Fruit fly (Drosophila melanogaster): ENCODE measurements around the gene CG33985.

CG33985 gene

dm6 chr3L:15533402-15534129 is 7.0 kb upstream of the CG33985 start (continued):
- TF ChIP-seq CG11504 (tag; optimal IDR thresholded peaks at IDR 0.05) (peak; percentile 59), HLHmδ (GFP tag; optimal IDR thresholded peaks at IDR 0.05) (no peak), CG2120 (GFP tag; optimal IDR thresholded peaks at IDR 0.05) (peak; percentile 30), HHEX (GFP tag; optimal IDR thresholded peaks at IDR 0.05) (peak; percentile 40), CG31365 (tag; optimal IDR thresholded peaks at IDR 0.05) (no peak), CG7987 (GFP tag; optimal IDR thresholded peaks at IDR 0.05) (peak; percentile 31), Blimp-1 (GFP tag; optimal IDR thresholded peaks at IDR 0.05) (peak; percentile 58), CG3407 (GFP tag; optimal IDR thresholded peaks at IDR 0.05) (peak; percentile 11), sens (GFP tag) (peak; percentile 84), her (GFP tag; optimal IDR thresholded peaks at IDR 0.05) (peak; percentile 34), YL-1 (GFP tag; optimal IDR thresholded peaks at IDR 0.05) (no peak), Mrtf (GFP tag; IDR thresholded peaks at IDR 0.05) (no peak), chif (GFP tag; optimal IDR thresholded peaks at IDR 0.05) (peak in 1 of 2 experiments; percentile 34), CG13296 (GFP tag; optimal IDR thresholded peaks at IDR 0.05) (no peak), lilli (GFP tag; optimal IDR thresholded peaks at IDR 0.05) (peak; percentile 29), D19A (tag; optimal IDR thresholded peaks at IDR 0.05) (peak; percentile 75), CG33213 (GFP tag; optimal IDR thresholded peaks at IDR 0.05) (no peak), pan (optimal IDR thresholded peaks at IDR 0.05) (no peak), pan (GFP tag; optimal IDR thresholded peaks at IDR 0.05 in 1 of 2, IDR thresholded peaks at IDR 0.05 in 1 of 2) (peak in 1 of 2 experiments; percentile 22), Antp (GFP tag; optimal IDR thresholded peaks at IDR 0.05) (peak; percentile 38), bsh (GFP tag; optimal IDR thresholded peaks at IDR 0.05) (peak; percentile 40 to 59), zfh1 (GFP tag; IDR thresholded peaks at IDR 0.05) (peak; percentile 20; the same call in 1 of the 3 replicates), fd64A (GFP tag; optimal IDR thresholded peaks at IDR 0.05) (peak; percentile 42), Xrp1 (GFP tag; IDR thresholded peaks at IDR 0.05) (peak; percentile 50), ttk (GFP tag; IDR thresholded peaks at IDR 0.05) (peak; percentile 53), Ssrp (tag; optimal IDR thresholded peaks at IDR 0.05) (peak; percentile 40), Xbp1 (GFP tag; optimal IDR thresholded peaks at IDR 0.05) (peak; percentile 42), CG17359 (tag; optimal IDR thresholded peaks at IDR 0.05) (peak; percentile 57), Dad (GFP tag; optimal IDR thresholded peaks at IDR 0.05) (no peak), Nf-YC (tag; optimal IDR thresholded peaks at IDR 0.05) (no peak), MESR4 (GFP tag; optimal IDR thresholded peaks at IDR 0.05) (no peak), NFAT (GFP tag; IDR thresholded peaks at IDR 0.05) (0 out of 2 replicates have a peak, but pooled peaks have one; percentile 48), CG3838 (GFP tag; optimal IDR thresholded peaks at IDR 0.05) (no peak), Lim3 (GFP tag; IDR thresholded peaks at IDR 0.05) (no peak), Taf1 (GFP tag; IDR thresholded peaks at IDR 0.05) (no peak), CoRest (tag; optimal IDR thresholded peaks at IDR 0.05) (peak; percentile 36), CG8359 (GFP tag; optimal IDR thresholded peaks at IDR 0.05; ENCODE audit: borderline replicate concordance) (no peak), MBD-R2 (GFP tag; IDR thresholded peaks at IDR 0.05) (no peak; the same call in 1 of the 2 replicates), PHDP (tag; optimal IDR thresholded peaks at IDR 0.05) (peak; percentile 33), kah (GFP tag; optimal IDR thresholded peaks at IDR 0.05) (no peak), tna (GFP tag; IDR thresholded peaks at IDR 0.05; ENCODE audit: partially characterized antibody) (no peak), CG16779 (GFP tag; IDR thresholded peaks at IDR 0.05) (0 out of 2 replicates have a peak, but pooled peaks have one; percentile 3), nom (GFP tag; optimal IDR thresholded peaks at IDR 0.05) (peak; percentile 35), CG6791 (GFP tag; IDR thresholded peaks at IDR 0.05; ENCODE audit: partially characterized antibody) (no peak), Optix (GFP tag; IDR thresholded peaks at IDR 0.05) (peak; percentile 41; the same call in 1 of the 3 replicates), kay (GFP tag; optimal IDR thresholded peaks at IDR 0.05) (no peak), CG1529 (GFP tag; optimal IDR thresholded peaks at IDR 0.05) (peak; percentile 3), CG8388 (GFP tag; optimal IDR thresholded peaks at IDR 0.05) (peak; percentile 20), bab2 (GFP tag; optimal IDR thresholded peaks at IDR 0.05) (peak; percentile 33)

Measured in whole organism, embryonic.